Worm (Caenorhabditis elegans) whole organism, dauer: Measurements from ENCODE around the gene C14E2.11.

ENCODE experiments used
- unc-62 ChIP-seq: sonication (generic microtip); optimal IDR thresholded peaks from 2 replicates; lab custom pipeline; 2017; ENCODE audit warnings: missing biosample characterization, missing genetic modification reagents, missing genetic modification characterization

Gene C14E2.11

ce11 chrX:1847685-1848084 lies 46.4 kb downstream of the C14E2.11 start:
- no peak for TF ChIP-seq unc-62

- TF ChIP-seq unc-62 = no peak
These were observed 47.3 kb downstream of the C14E2.11 start, which contains the start of gene ceh-41 for ce11 chrX:1848575-1848974. Gene ceh-41, minus strand, starts transcription at chrX:1848675.

- TF ChIP-seq unc-62 = no peak
These were observed 49.3 kb downstream of the C14E2.11 start for ce11 chrX:1850525-1850924.

- TF ChIP-seq unc-62 = no peak
These were observed 51.4 kb downstream of the C14E2.11 start, which contains the start of gene ceh-21 for ce11 chrX:1852636-1853035. Gene ceh-21, minus strand, starts transcription at chrX:1852736.

- TF ChIP-seq unc-62 = no peak
These were observed 52.3 kb downstream of the C14E2.11 start, which contains the start of gene T26C11.9 for ce11 chrX:1853596-1853995. Gene T26C11.9, minus strand, starts transcription at chrX:1853849.
